Fruit fly (Drosophila melanogaster) whole organism, embryonic: Measurements from ENCODE around the gene CG18545.
A peak's percentile ranks its signal among the peaks of the same experiment; 100 is the strongest.

ENCODE experiments used
- Abd-B ChIP-seq: fragments of 200-800 bp; sonication (Bioruptor generic); optimal IDR thresholded peaks from 2 replicates; lab custom pipeline; 2018; ENCODE audit warnings: missing biosample characterization, mild to moderate bottlenecking, missing genetic modification characterization, moderate library complexity
- Blimp-1 ChIP-seq: fragments of 200-800 bp; sonication (Bioruptor generic); optimal IDR thresholded peaks from 3 replicates; lab custom pipeline; 2018; ENCODE audit warnings: missing biosample characterization, missing genetic modification characterization, mild to moderate bottlenecking, moderate library complexity, missing genetic modification reagents
- CG10366 ChIP-seq: fragments of 200-800 bp; sonication (Bioruptor generic); IDR thresholded peaks from 2 replicates; pipeline ENCODE4 v1.3.6; 2022; ENCODE audit warnings: missing biosample characterization, missing genetic modification characterization
- CG12391 ChIP-seq: fragments of 200-800 bp; sonication (Bioruptor generic); optimal IDR thresholded peaks from 3 replicates; lab custom pipeline; 2018; ENCODE audit warnings: missing biosample characterization, mild to moderate bottlenecking, missing genetic modification characterization, moderate library complexity
- CG12769 ChIP-seq: fragments of 200-800 bp; sonication (Bioruptor generic); optimal IDR thresholded peaks from 2 replicates; lab custom pipeline; 2019; ENCODE audit warnings: missing biosample characterization, mild to moderate bottlenecking, missing genetic modification characterization, moderate library complexity
- CG12942 ChIP-seq: fragments of 200-800 bp; sonication (Bioruptor generic); optimal IDR thresholded peaks from 3 replicates; lab custom pipeline; 2016; ENCODE audit warnings: missing biosample characterization, missing genetic modification characterization
- CG14710 ChIP-seq: fragments of 200-800 bp; sonication (Bioruptor generic); optimal IDR thresholded peaks from 3 replicates; lab custom pipeline; 2019; ENCODE audit warnings: missing biosample characterization, mild to moderate bottlenecking, missing genetic modification characterization, moderate library complexity
- CG14860 ChIP-seq: fragments of 200-800 bp; sonication (Bioruptor generic); IDR thresholded peaks from 3 replicates; pipeline ENCODE4 v1.3.6; 2022; ENCODE audit warnings: missing biosample characterization, missing genetic modification characterization; ENCODE audit not compliant: partially characterized antibody
- CG15514 ChIP-seq: fragments of 200-800 bp; sonication (Bioruptor generic); optimal IDR thresholded peaks from 3 replicates; lab custom pipeline; 2017; ENCODE audit warnings: missing biosample characterization, missing genetic modification characterization, mild to moderate bottlenecking, moderate library complexity, missing genetic modification reagents
- CG17328 ChIP-seq: fragments of 200-800 bp; sonication (Bioruptor generic); IDR thresholded peaks from 2 replicates; pipeline ENCODE4 v1.3.6; 2022; ENCODE audit warnings: missing biosample characterization, missing genetic modification characterization
- CG17568 ChIP-seq: fragments of 200-800 bp; sonication (Bioruptor generic); optimal IDR thresholded peaks from 2 replicates; lab custom pipeline; 2018; ENCODE audit warnings: missing biosample characterization, mild to moderate bottlenecking, missing genetic modification characterization, moderate library complexity
- CG18599 ChIP-seq: fragments of 200-800 bp; sonication (Bioruptor generic); optimal IDR thresholded peaks from 3 replicates; lab custom pipeline; 2017; ENCODE audit warnings: missing biosample characterization, missing genetic modification characterization, mild to moderate bottlenecking, moderate library complexity, missing genetic modification reagents
- CG2120 ChIP-seq: fragments of 200-800 bp; sonication (Bioruptor generic); optimal IDR thresholded peaks from 3 replicates; lab custom pipeline; 2016; ENCODE audit warnings: missing biosample characterization, missing genetic modification characterization
- CG31365 ChIP-seq: fragments of 200-800 bp; sonication (Bioruptor generic); optimal IDR thresholded peaks from 2 replicates; lab custom pipeline; 2018; ENCODE audit warnings: missing biosample characterization, mild to moderate bottlenecking, missing genetic modification characterization
- CG32532 ChIP-seq: fragments of 200-800 bp; sonication (Bioruptor generic); IDR thresholded peaks from 2 replicates; pipeline ENCODE4 v1.3.6; 2022; ENCODE audit warnings: missing biosample characterization, missing genetic modification characterization
- CG34224 ChIP-seq: fragments of 200-800 bp; sonication (Bioruptor generic); IDR thresholded peaks from 3 replicates; pipeline ENCODE4 v1.3.6; 2022; ENCODE audit warnings: missing biosample characterization, missing genetic modification characterization; ENCODE audit not compliant: partially characterized antibody
- CG3847 ChIP-seq: fragments of 200-800 bp; sonication (Bioruptor generic); IDR thresholded peaks from 2 replicates; pipeline ENCODE4 v1.3.6; 2022; ENCODE audit warnings: missing biosample characterization, missing genetic modification characterization
- CG6683 ChIP-seq: fragments of 200-800 bp; sonication (Bioruptor generic); optimal IDR thresholded peaks from 2 replicates; lab custom pipeline; 2017; ENCODE audit warnings: missing biosample characterization, mild to moderate bottlenecking, missing genetic modification characterization, missing genetic modification reagents
- CG7271 ChIP-seq: fragments of 200-800 bp; sonication (Bioruptor generic); optimal IDR thresholded peaks from 2 replicates; lab custom pipeline; 2018; ENCODE audit warnings: missing biosample characterization, mild to moderate bottlenecking, missing genetic modification characterization, moderate library complexity
- CG7357 ChIP-seq: fragments of 200-800 bp; sonication (Bioruptor generic); IDR thresholded peaks from 3 replicates; pipeline ENCODE4 v1.3.6; 2022; ENCODE audit warnings: missing biosample characterization, missing genetic modification characterization
- CG8924 ChIP-seq: fragments of 200-800 bp; optimal IDR thresholded peaks from 3 replicates; lab custom pipeline; 2019; ENCODE audit warnings: missing biosample characterization, mild to moderate bottlenecking, missing genetic modification characterization, moderate library complexity
- GATAe ChIP-seq: fragments of 200-800 bp; sonication (Bioruptor generic); conservative IDR thresholded peaks from 2 replicates; pipeline ENCODE4 v1.3.6; 2022; ENCODE audit warnings: missing biosample characterization, missing genetic modification characterization
- Hmr ChIP-seq: fragments of 200-800 bp; sonication (Bioruptor generic); optimal IDR thresholded peaks from 3 replicates; lab custom pipeline; 2017; ENCODE audit warnings: mild to moderate bottlenecking, missing biosample characterization, missing genetic modification reagents, missing genetic modification characterization
- Hr3 ChIP-seq: fragments of 200-800 bp; sonication (Bioruptor generic); optimal IDR thresholded peaks from 3 replicates; lab custom pipeline; 2016; ENCODE audit warnings: missing biosample characterization, missing genetic modification characterization
- Jarid2 ChIP-seq: fragments of 200-800 bp; sonication (Bioruptor generic); optimal IDR thresholded peaks from 3 replicates; lab custom pipeline; 2017; ENCODE audit warnings: mild to moderate bottlenecking, missing biosample characterization, missing genetic modification reagents, missing genetic modification characterization
- NC2β ChIP-seq: fragments of 200-800 bp; sonication (Bioruptor generic); optimal IDR thresholded peaks from 2 replicates; lab custom pipeline; 2016; ENCODE audit warnings: missing biosample characterization, missing genetic modification characterization
- Neu2 ChIP-seq: fragments of 200-800 bp; sonication (Bioruptor generic); optimal IDR thresholded peaks from 3 replicates; lab custom pipeline; 2016; ENCODE audit warnings: missing biosample characterization, missing genetic modification characterization, borderline replicate concordance
- Nf-YA ChIP-seq: fragments of 200-800 bp; sonication (Bioruptor generic); IDR thresholded peaks from 2 replicates; pipeline ENCODE4 v1.3.6; 2022; ENCODE audit warnings: missing biosample characterization, missing genetic modification characterization
- Nf-YC ChIP-seq: fragments of 200-800 bp; optimal IDR thresholded peaks from 3 replicates; lab custom pipeline; 2019; ENCODE audit warnings: missing biosample characterization, mild to moderate bottlenecking, missing genetic modification characterization, moderate library complexity
- Optix ChIP-seq: fragments of 200-800 bp; sonication (Bioruptor generic); IDR thresholded peaks from 3 replicates; pipeline ENCODE4 v1.3.6; 2022; ENCODE audit warnings: missing biosample characterization, missing genetic modification characterization
- Sry-β ChIP-seq: fragments of 200-800 bp; sonication (Bioruptor generic); optimal IDR thresholded peaks from 2 replicates; lab custom pipeline; 2018; ENCODE audit warnings: missing biosample characterization, mild to moderate bottlenecking, missing genetic modification characterization, moderate library complexity
- Sry-δ ChIP-seq: fragments of 200-800 bp; sonication (Bioruptor generic); optimal IDR thresholded peaks from 2 replicates; lab custom pipeline; 2016; ENCODE audit warnings: missing biosample characterization, missing genetic modification characterization
- Taf1 ChIP-seq: fragments of 200-800 bp; sonication (Bioruptor generic); IDR thresholded peaks from 2 replicates; pipeline ENCODE4 v1.3.6; 2022; ENCODE audit warnings: missing biosample characterization, missing genetic modification characterization
- ab ChIP-seq: fragments of 200-800 bp; sonication (Bioruptor generic); optimal IDR thresholded peaks from 2 replicates; lab custom pipeline; 2016; ENCODE audit warnings: missing biosample characterization, missing genetic modification characterization
- ap ChIP-seq: fragments of 200-800 bp; sonication (Bioruptor generic); IDR thresholded peaks from 2 replicates; pipeline ENCODE4 v1.3.6; 2022; ENCODE audit warnings: missing biosample characterization, missing genetic modification characterization
- bab2 ChIP-seq: fragments of 200-800 bp; sonication (Bioruptor generic); optimal IDR thresholded peaks from 2 replicates; lab custom pipeline; 2016; ENCODE audit warnings: missing biosample characterization, missing genetic modification characterization
- chn ChIP-seq: fragments of 200-800 bp; sonication (Bioruptor generic); optimal IDR thresholded peaks from 2 replicates; lab custom pipeline; 2016; ENCODE audit warnings: missing biosample characterization, missing genetic modification characterization
- fd64A ChIP-seq: fragments of 200-800 bp; sonication (Bioruptor generic); optimal IDR thresholded peaks from 3 replicates; lab custom pipeline; 2018; ENCODE audit warnings: missing biosample characterization, mild to moderate bottlenecking, missing genetic modification characterization
- knrl ChIP-seq: fragments of 200-800 bp; sonication (Bioruptor generic); IDR thresholded peaks from 3 replicates; pipeline ENCODE4 v1.3.6; 2022; ENCODE audit warnings: missing biosample characterization, missing genetic modification characterization; ENCODE audit not compliant: partially characterized antibody
- lab ChIP-seq: fragments of 200-800 bp; sonication (Bioruptor generic); optimal IDR thresholded peaks from 3 replicates; lab custom pipeline; 2017; ENCODE audit warnings: missing biosample characterization, missing genetic modification characterization, mild to moderate bottlenecking, moderate library complexity, missing genetic modification reagents
- lbe ChIP-seq: fragments of 200-800 bp; sonication (Bioruptor generic); optimal IDR thresholded peaks from 2 replicates; lab custom pipeline; 2016; ENCODE audit warnings: missing biosample characterization, mild to moderate bottlenecking, missing genetic modification characterization
- lola ChIP-seq, 3 experiments: fragments of >200 bp in 2 of 3; fragments of 200-800 bp in 1 of 3; sonication (Bioruptor generic) in 1 of 3; optimal IDR thresholded peaks; 2 replicates each; lab custom pipeline; 2017 to 2019; ENCODE audit warnings: missing biosample characterization in 3 of 3, missing genetic modification characterization in 3 of 3, mild to moderate bottlenecking in 1 of 3, moderate library complexity in 1 of 3
- otp ChIP-seq: fragments of 200-800 bp; sonication (Bioruptor generic); IDR thresholded peaks from 3 replicates; pipeline ENCODE4, ENCODE4 v1.3.6; 2022; ENCODE audit warnings: missing biosample characterization, missing genetic modification characterization
- pros ChIP-seq: fragments of 200-800 bp; sonication (Bioruptor generic); optimal IDR thresholded peaks from 3 replicates; lab custom pipeline; 2019; ENCODE audit warnings: missing biosample characterization, mild to moderate bottlenecking, missing genetic modification characterization, moderate library complexity
- ranshi ChIP-seq: fragments of 200-800 bp; sonication (Bioruptor generic); IDR thresholded peaks from 2 replicates; pipeline ENCODE4 v1.3.6; 2022; ENCODE audit warnings: missing biosample characterization, missing genetic modification characterization
- sens ChIP-seq: fragments of 200-800 bp; sonication (Bioruptor generic); peaks from one replicate; lab custom pipeline; 2016; ENCODE audit warnings: missing biosample characterization, missing genetic modification characterization
- slp2 ChIP-seq: fragments of 200-800 bp; sonication (Bioruptor generic); optimal IDR thresholded peaks from 2 replicates; lab custom pipeline; 2016; ENCODE audit warnings: missing biosample characterization, missing genetic modification characterization
- tup ChIP-seq: fragments of 200-800 bp; sonication (Bioruptor generic); optimal IDR thresholded peaks from 2 replicates; lab custom pipeline; 2016; ENCODE audit warnings: missing biosample characterization, mild to moderate bottlenecking, missing genetic modification characterization, moderate library complexity
- wdn ChIP-seq: fragments of 200-800 bp; sonication (Bioruptor generic); IDR thresholded peaks from 2 replicates; pipeline ENCODE4 v1.3.6; 2022; ENCODE audit warnings: missing biosample characterization, missing genetic modification characterization
- zen ChIP-seq: fragments of 200-800 bp; sonication (Bioruptor generic); optimal IDR thresholded peaks from 3 replicates; lab custom pipeline; 2018; ENCODE audit warnings: missing biosample characterization, mild to moderate bottlenecking, missing genetic modification characterization, moderate library complexity

CG18545 gene

dm6 chr3R:10332823-10333263, 7.9 kb upstream of the CG18545 start, which contains the start of gene sle (continued):
- no peak for TF ChIP-seq CG31365 (tag; lab: Kevin White, UChicago)
- peak; percentile 54 for TF ChIP-seq Hr3 (GFP tag; lab: Kevin White, UChicago)
- peak; percentile 57; the same call in 2 of the 3 replicates for TF ChIP-seq knrl
- TF ChIP-seq wdn (GFP tag; lab: Robert Waterston, UW): no peak
- peak; percentile 80 for TF ChIP-seq CG2120 (GFP tag; lab: Kevin White, UChicago)
- TF ChIP-seq slp2 (GFP tag; lab: Kevin White, UChicago): no peak
- peak; percentile 64 for TF ChIP-seq Sry-δ
- no peak for TF ChIP-seq CG17568 (GFP tag; lab: Kevin White, UChicago)
- TF ChIP-seq ap (GFP tag; lab: Robert Waterston, UW): no peak
- no peak for TF ChIP-seq CG12391 (tag; lab: Kevin White, UChicago)
- peak; percentile 29 for TF ChIP-seq CG6683
- TF ChIP-seq Jarid2: no peak
- no peak for TF ChIP-seq CG10366 (GFP tag; lab: Robert Waterston, UW)
- TF ChIP-seq lab: no peak
- peak; percentile 65; the same call in 2 of the 3 replicates for TF ChIP-seq CG14860 (GFP tag; lab: Robert Waterston, UW)
- TF ChIP-seq CG17328 (GFP tag; lab: Robert Waterston, UW): peak; percentile 21; the same call in 1 of the 2 replicates
- TF ChIP-seq GATAe (GFP tag; lab: Robert Waterston, UW): no peak
- TF ChIP-seq otp (GFP tag; lab: Robert Waterston, UW): no peak
- no peak for TF ChIP-seq Taf1 (GFP tag; lab: Robert Waterston, UW)
- no peak for TF ChIP-seq lola (GFP tag; optimal IDR thresholded peaks at IDR 0.05; lab: Kevin White, UChicago)
- TF ChIP-seq Sry-β: no peak
- no peak for TF ChIP-seq Optix
- TF ChIP-seq lbe (GFP tag; lab: Kevin White, UChicago): no peak
- peak; percentile 65 for TF ChIP-seq CG3847 (GFP tag; lab: Robert Waterston, UW)
- TF ChIP-seq CG12942: peak; percentile 47
- TF ChIP-seq NC2β (GFP tag; lab: Kevin White, UChicago): peak; percentile 64
- TF ChIP-seq zen (tag; lab: Kevin White, UChicago): peak; percentile 64
- peak; percentile 77 for TF ChIP-seq CG14710 (tag; lab: Kevin White, UChicago)
- TF ChIP-seq ranshi (GFP tag; lab: Robert Waterston, UW): no peak
- TF ChIP-seq Nf-YC (tag; lab: Kevin White, UChicago): no peak
- TF ChIP-seq Blimp-1 (GFP tag; lab: Kevin White, UChicago): no peak
- peak; percentile 8 for TF ChIP-seq pros (GFP tag; lab: Kevin White, UChicago)
- TF ChIP-seq fd64A (GFP tag; lab: Kevin White, UChicago): no peak
- TF ChIP-seq CG18599 (GFP tag; lab: Kevin White, UChicago): no peak
- no peak for TF ChIP-seq CG8924 (tag; lab: Kevin White, UChicago)
- peak; percentile 50 for TF ChIP-seq tup (GFP tag; lab: Kevin White, UChicago)
- no peak for TF ChIP-seq CG12769 (tag; lab: Kevin White, UChicago)
- no peak for TF ChIP-seq Hmr (GFP tag; lab: Kevin White, UChicago)
- no peak for TF ChIP-seq Abd-B (GFP tag; lab: Kevin White, UChicago)
- TF ChIP-seq sens: no peak
- TF ChIP-seq ab: no peak
- no peak for TF ChIP-seq CG32532 (GFP tag; lab: Robert Waterston, UW)
- TF ChIP-seq bab2 (GFP tag; lab: Kevin White, UChicago): peak; percentile 21
- TF ChIP-seq CG7357 (GFP tag; lab: Robert Waterston, UW): no peak
- TF ChIP-seq Neu2: peak; percentile 92
- no peak for TF ChIP-seq Nf-YA (GFP tag; lab: Robert Waterston, UW)
- peak; percentile 83 for TF ChIP-seq CG15514 (GFP tag; lab: Kevin White, UChicago)
- no peak for TF ChIP-seq CG7271
- TF ChIP-seq chn (GFP tag; lab: Kevin White, UChicago): peak; percentile 66
- TF ChIP-seq CG34224 (GFP tag; lab: Robert Waterston, UW): peak; percentile 42; the same call in 1 of the 3 replicates
